Worm (Caenorhabditis elegans) whole organism, L2 larva: ENCODE measurements around the gene nhr-206.

Source experiments
- C34F6.9 ChIP-seq: fragments of 150-350 bp; optimal IDR thresholded peaks from 2 replicates; lab custom pipeline; 2014; ENCODE audit warnings: missing biosample characterization, missing genetic modification characterization
- F13H6.1 ChIP-seq: sonication (generic microtip); optimal IDR thresholded peaks from 2 replicates; lab custom pipeline; 2016; ENCODE audit warnings: missing genetic modification characterization, missing compliant biosample characterization
- Y55F3AM.14 ChIP-seq: fragments of 200-800 bp; sonication (Bioruptor generic); optimal IDR thresholded peaks from 2 replicates; lab custom pipeline; 2018; ENCODE audit warnings: mild to moderate bottlenecking, missing genetic modification characterization, missing compliant biosample characterization
- alr-1 ChIP-seq: fragments of 150-350 bp; optimal IDR thresholded peaks from 2 replicates; lab custom pipeline; 2014; ENCODE audit warnings: missing biosample characterization, missing genetic modification characterization
- blmp-1 ChIP-seq: sonication (generic microtip); optimal IDR thresholded peaks from 2 replicates; lab custom pipeline; 2017; ENCODE audit warnings: missing genetic modification characterization, mild to moderate bottlenecking, missing compliant biosample characterization, antibody characterized with exemption, moderate library complexity; ENCODE audit not compliant: insufficient read depth
- ceh-16 ChIP-seq: fragments of 150-350 bp; optimal IDR thresholded peaks from 2 replicates; lab custom pipeline; 2014; ENCODE audit warnings: missing biosample characterization, missing genetic modification characterization
- crh-2 ChIP-seq: sonication (generic microtip); optimal IDR thresholded peaks from 2 replicates; lab custom pipeline; 2017; ENCODE audit warnings: missing biosample characterization, missing genetic modification characterization
- fos-1 ChIP-seq: fragments of 150-350 bp; optimal IDR thresholded peaks from 2 replicates; lab custom pipeline; 2014; ENCODE audit warnings: missing biosample characterization, missing genetic modification characterization
- gmeb-1 ChIP-seq: fragments of 150-350 bp; optimal IDR thresholded peaks from 2 replicates; lab custom pipeline; 2014; ENCODE audit warnings: missing biosample characterization, missing genetic modification characterization
- lin-11 ChIP-seq: fragments of 150-350 bp; sonication (generic microtip); optimal IDR thresholded peaks from 2 replicates; lab custom pipeline; 2014; ENCODE audit warnings: missing biosample characterization, missing genetic modification characterization, inconsistent platforms, mixed read lengths
- lin-13 ChIP-seq: fragments of 150-350 bp; optimal IDR thresholded peaks from 2 replicates; lab custom pipeline; 2014; ENCODE audit warnings: missing biosample characterization, missing genetic modification reagents, missing genetic modification characterization
- lsy-2 ChIP-seq, 2 experiments: fragments of 150-350 bp in 1 of 2; sonication (generic microtip) in 1 of 2; optimal IDR thresholded peaks; 2 replicates each; lab custom pipeline; 2014 to 2017; ENCODE audit warnings: missing biosample characterization in 2 of 2, missing genetic modification characterization in 2 of 2
- mab-5 ChIP-seq: fragments of 150-350 bp; optimal IDR thresholded peaks from 2 replicates; lab custom pipeline; 2014; ENCODE audit warnings: missing biosample characterization, missing genetic modification characterization
- mdl-1 ChIP-seq, 2 experiments: fragments of 150-350 bp in 1 of 2; sonication (generic microtip) in 1 of 2; optimal IDR thresholded peaks; 2 replicates each; lab custom pipeline; 2017; ENCODE audit warnings: missing biosample characterization in 2 of 2, missing genetic modification characterization in 2 of 2
- nhr-10 ChIP-seq: sonication (generic microtip); optimal IDR thresholded peaks from 2 replicates; lab custom pipeline; 2017; ENCODE audit warnings: missing biosample characterization, missing genetic modification characterization
- nhr-11 ChIP-seq: fragments of 150-350 bp; optimal IDR thresholded peaks from 2 replicates; lab custom pipeline; 2014; ENCODE audit warnings: missing biosample characterization, missing genetic modification characterization
- nhr-12 ChIP-seq: fragments of 150-350 bp; optimal IDR thresholded peaks from 2 replicates; lab custom pipeline; 2014; ENCODE audit warnings: missing biosample characterization, missing genetic modification characterization
- nhr-129 ChIP-seq: fragments of 150-350 bp; optimal IDR thresholded peaks from 2 replicates; lab custom pipeline; 2014; ENCODE audit warnings: missing biosample characterization, missing genetic modification characterization
- nhr-21 ChIP-seq: fragments of 150-350 bp; optimal IDR thresholded peaks from 2 replicates; lab custom pipeline; 2014; ENCODE audit warnings: missing biosample characterization, missing genetic modification characterization
- nhr-237 ChIP-seq: fragments of 150-350 bp; optimal IDR thresholded peaks from 2 replicates; lab custom pipeline; 2014; ENCODE audit warnings: missing biosample characterization, missing genetic modification characterization
- nhr-77 ChIP-seq: fragments of 150-350 bp; optimal IDR thresholded peaks from 2 replicates; lab custom pipeline; 2014; ENCODE audit warnings: missing biosample characterization, missing genetic modification characterization
- sem-4 ChIP-seq: fragments of 150-350 bp; optimal IDR thresholded peaks from 2 replicates; lab custom pipeline; 2014; ENCODE audit warnings: missing biosample characterization, missing genetic modification reagents, missing genetic modification characterization
- skn-1 ChIP-seq: sonication (generic microtip); optimal IDR thresholded peaks from 2 replicates; lab custom pipeline; 2017; ENCODE audit warnings: missing biosample characterization, missing genetic modification characterization
- sma-3 ChIP-seq: sonication (generic microtip); optimal IDR thresholded peaks from 2 replicates; lab custom pipeline; 2016; ENCODE audit warnings: missing genetic modification reagents, missing genetic modification characterization, missing compliant biosample characterization
- sma-9 ChIP-seq, 2 experiments: fragments of 150-350 bp in 1 of 2; sonication (generic microtip) in 1 of 2; optimal IDR thresholded peaks; 2 replicates each; lab custom pipeline; 2014 to 2016; ENCODE audit warnings: missing genetic modification characterization in 2 of 2, mild to moderate bottlenecking in 1 of 2, missing biosample characterization in 1 of 2, missing compliant biosample characterization in 1 of 2, missing genetic modification reagents in 1 of 2, moderate library complexity in 1 of 2
- snpc-4 ChIP-seq: fragments of 150-350 bp; optimal IDR thresholded peaks from 2 replicates; lab custom pipeline; 2014; ENCODE audit warnings: missing biosample characterization, missing genetic modification characterization
- unc-55 ChIP-seq: fragments of 150-350 bp; sonication (generic microtip); optimal IDR thresholded peaks from 3 replicates; lab custom pipeline; 2014; ENCODE audit warnings: missing biosample characterization, missing genetic modification reagents, missing genetic modification characterization
- unc-62 ChIP-seq: fragments of 150-350 bp; optimal IDR thresholded peaks from 2 replicates; lab custom pipeline; 2014; ENCODE audit warnings: missing biosample characterization, missing genetic modification reagents, missing genetic modification characterization
- zag-1 ChIP-seq: fragments of 150-350 bp; optimal IDR thresholded peaks from 2 replicates; lab custom pipeline; 2014; ENCODE audit warnings: missing biosample characterization, missing genetic modification characterization
- ztf-1 ChIP-seq: fragments of 200-800 bp; sonication (Bioruptor generic); conservative IDR thresholded peaks from 2 replicates; pipeline ENCODE4 v1.3.6; 2022; ENCODE audit warnings: missing genetic modification characterization, missing compliant biosample characterization
- ztf-11 ChIP-seq: sonication (generic microtip); optimal IDR thresholded peaks from 2 replicates; lab custom pipeline; 2017; ENCODE audit warnings: missing biosample characterization, missing genetic modification characterization

Gene nhr-206

DNA sequence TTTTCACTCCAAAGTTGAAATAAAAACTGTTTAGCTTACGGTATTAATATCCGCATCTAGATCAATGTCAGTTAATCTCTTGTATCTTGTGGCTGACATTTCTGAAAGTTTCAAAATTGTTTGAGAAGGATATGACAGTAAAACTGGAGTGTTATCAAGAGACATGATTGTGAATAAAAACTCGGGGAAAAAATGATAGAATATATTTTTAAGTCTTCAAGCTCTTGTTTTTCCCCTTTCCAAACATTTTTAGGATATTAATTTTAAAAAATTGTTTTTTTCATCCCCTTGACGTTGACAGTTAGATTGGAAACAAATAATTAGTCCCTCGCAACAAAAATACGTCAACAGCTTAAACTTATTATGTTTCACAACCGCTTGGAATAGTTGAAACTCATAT is 16.9 kb upstream of the nhr-206 start, which contains the start of gene R07B7.6:
TSS of gene R07B7.6 (minus strand) at position 101 of the 400 bp plus-strand sequence.
- TF ChIP-seq nhr-12 (tag; lab: Kevin White, UChicago) (no peak), lsy-2 (tag; optimal IDR thresholded peaks at IDR 0.05; lab: Kevin White, UChicago) (no peak)

DNA sequence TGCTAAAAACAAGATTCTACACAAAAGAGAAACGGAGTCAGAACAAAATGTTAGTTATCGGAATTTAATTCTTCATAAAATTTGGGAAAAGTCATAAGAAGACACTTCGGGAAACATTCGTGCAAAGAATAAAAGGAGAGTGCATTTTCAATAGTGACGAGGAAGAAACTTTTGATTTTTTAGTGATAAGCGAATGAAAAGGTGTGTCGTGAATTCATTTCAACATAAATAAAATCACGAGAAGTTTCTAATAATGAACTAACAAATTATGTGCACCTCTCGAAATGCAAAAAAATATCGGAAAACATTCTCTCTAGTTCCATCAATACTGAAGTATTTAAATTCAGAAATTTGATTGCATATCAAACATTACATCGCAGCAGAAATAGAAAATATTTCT is 15.8 kb upstream of the nhr-206 start:
- TF ChIP-seq crh-2 (tag; lab: Kevin White, UChicago) (peak; percentile 0), nhr-77 (tag; lab: Kevin White, UChicago) (no peak), nhr-129 (tag; lab: Kevin White, UChicago) (no peak), lin-11 (no peak), snpc-4 (tag; lab: Kevin White, UChicago) (no peak), skn-1 (tag; lab: Kevin White, UChicago) (peak; percentile 40), gmeb-1 (tag; lab: Kevin White, UChicago) (peak; percentile 20), lin-13 (GFP tag; lab: Kevin White, UChicago) (no peak), fos-1 (peak; percentile 56), lsy-2 (tag; optimal IDR thresholded peaks at IDR 0.05; lab: Kevin White, UChicago) (no peak), unc-62 (GFP tag; lab: Kevin White, UChicago) (no peak), Y55F3AM.14 (GFP tag; lab: Kevin White, UChicago) (no peak)
- TF ChIP-seq, all 48 proteins: peak for 4

DNA sequence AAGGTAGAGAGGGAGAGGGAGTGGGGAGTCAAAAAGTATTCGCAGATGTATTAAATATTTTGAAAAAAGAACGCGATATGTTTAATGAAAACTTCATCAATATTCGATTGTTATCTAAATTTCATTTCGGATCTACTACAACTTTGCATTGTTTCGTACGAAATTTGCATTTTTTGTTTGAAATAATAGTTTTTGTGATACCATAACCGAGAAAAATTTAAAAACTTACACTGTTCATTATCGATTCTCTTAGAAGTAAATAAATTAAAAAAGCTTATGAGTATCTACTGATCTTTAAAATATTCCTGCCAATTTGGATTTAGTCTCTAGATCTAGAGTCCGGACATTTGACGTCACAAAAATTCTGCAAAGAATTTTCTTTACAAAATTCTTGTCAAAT is 11.5 kb upstream of the nhr-206 start, which contains the start of gene R07B7.9:
TSS of gene R07B7.9 (minus strand) at position 101 of the 400 bp plus-strand sequence.
- TF ChIP-seq crh-2 (tag; lab: Kevin White, UChicago) = no peak
- TF ChIP-seq, all 48 proteins: peak for 0

DNA sequence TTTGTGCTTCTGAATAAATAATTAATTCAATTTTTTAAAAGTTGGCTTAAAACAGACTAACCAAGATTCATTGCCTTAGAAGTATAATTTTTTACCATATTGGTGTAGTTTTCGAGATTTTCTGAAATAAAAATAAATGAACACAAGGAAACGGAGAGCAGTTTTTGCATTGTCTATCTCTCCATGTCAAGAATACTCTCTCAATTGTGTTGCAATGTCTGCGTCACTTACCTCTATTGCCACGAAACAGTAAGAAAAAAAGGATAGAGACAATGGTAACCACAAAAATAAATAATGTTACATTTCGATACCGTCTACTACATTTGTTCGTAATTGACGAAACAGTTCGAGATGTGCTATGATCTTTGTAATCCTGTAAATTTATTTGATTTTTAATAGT is 8.9 kb upstream of the nhr-206 start, which contains the start of gene R07B7.10:
TSS of gene R07B7.10 (plus strand) at position 285 of the 400 bp plus-strand sequence.
- TF ChIP-seq crh-2 (tag; lab: Kevin White, UChicago) (peak; percentile 12), zag-1 (no peak), sma-9 (GFP tag; optimal IDR thresholded peaks at IDR 0.05; lab: Kevin White, UChicago) (peak; percentile 0), sma-9 (tag; optimal IDR thresholded peaks at IDR 0.05; lab: Kevin White, UChicago) (no peak)

DNA sequence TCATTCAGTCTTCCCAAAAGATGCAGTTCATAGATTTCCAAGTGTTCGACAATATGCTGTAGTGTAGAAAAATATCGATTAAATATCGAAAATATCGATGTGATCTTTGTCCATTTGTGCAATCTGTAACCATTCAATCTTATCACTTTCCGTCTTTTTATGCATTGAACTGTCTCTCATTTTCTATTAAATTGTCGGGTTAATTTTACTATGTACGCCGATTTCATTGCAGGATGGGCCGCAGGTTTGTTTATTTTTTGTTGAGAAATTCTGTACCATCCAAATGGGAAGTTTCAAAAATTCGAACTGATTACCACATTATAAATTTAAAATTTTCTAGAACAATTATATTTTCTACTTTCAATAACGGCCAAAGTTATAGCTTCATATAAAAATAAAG is 7.6 kb upstream of the nhr-206 start, which contains the start of gene R07B7.8:
TSS of gene R07B7.8 (minus strand) at position 101 of the 400 bp plus-strand sequence.
- TF ChIP-seq nhr-77 (tag; lab: Kevin White, UChicago) (no peak), F13H6.1 (tag; lab: Kevin White, UChicago) (no peak), nhr-12 (tag; lab: Kevin White, UChicago) (no peak), lin-13 (GFP tag; lab: Kevin White, UChicago) (no peak), Y55F3AM.14 (GFP tag; lab: Kevin White, UChicago) (no peak), C34F6.9 (tag; lab: Kevin White, UChicago) (no peak), nhr-237 (no peak), gmeb-1 (tag; lab: Kevin White, UChicago) (no peak), lsy-2 (tag; optimal IDR thresholded peaks at IDR 0.05; lab: Kevin White, UChicago) (no peak), nhr-11 (tag; lab: Kevin White, UChicago) (no peak), unc-55 (no peak), unc-62 (GFP tag; lab: Kevin White, UChicago) (no peak), ztf-11 (tag; lab: Kevin White, UChicago) (no peak)

DNA sequence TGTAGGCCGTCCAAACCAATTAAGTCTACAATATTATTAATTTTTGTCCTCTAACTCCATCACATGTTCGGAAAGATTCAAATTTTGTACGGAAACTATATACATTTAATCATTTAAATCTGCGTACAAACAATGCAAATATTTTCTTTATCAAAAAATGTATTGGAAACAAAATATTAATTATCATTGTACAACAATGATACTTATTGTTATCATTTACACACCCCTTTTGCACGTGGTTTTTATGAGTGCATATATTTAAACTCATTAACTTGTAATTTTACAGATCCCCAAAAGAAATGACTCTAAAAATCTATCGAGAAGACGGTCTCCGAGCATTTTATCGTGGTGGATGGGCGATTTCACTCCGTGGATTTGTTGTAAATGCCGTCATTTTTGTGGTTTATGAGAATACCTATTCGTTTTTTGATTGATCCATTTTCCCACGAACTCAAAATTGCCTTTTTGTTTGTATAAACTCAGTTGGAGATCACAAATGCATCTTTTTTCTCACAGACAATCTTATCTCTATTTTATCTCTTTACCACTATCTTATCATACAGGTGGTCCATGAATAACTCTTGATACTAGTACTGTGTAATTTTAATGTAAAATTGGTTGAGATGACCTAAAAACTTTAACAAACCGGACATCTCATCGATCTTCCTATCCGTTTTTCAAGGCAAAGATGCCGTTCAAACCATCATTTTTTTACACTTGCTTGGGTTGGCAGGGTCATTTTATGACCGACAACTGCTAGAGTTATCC is 5.8 kb upstream of the nhr-206 start:
- TF ChIP-seq mab-5 (tag; lab: Kevin White, UChicago) = no peak
- peak; percentile 16 for TF ChIP-seq fos-1

DNA sequence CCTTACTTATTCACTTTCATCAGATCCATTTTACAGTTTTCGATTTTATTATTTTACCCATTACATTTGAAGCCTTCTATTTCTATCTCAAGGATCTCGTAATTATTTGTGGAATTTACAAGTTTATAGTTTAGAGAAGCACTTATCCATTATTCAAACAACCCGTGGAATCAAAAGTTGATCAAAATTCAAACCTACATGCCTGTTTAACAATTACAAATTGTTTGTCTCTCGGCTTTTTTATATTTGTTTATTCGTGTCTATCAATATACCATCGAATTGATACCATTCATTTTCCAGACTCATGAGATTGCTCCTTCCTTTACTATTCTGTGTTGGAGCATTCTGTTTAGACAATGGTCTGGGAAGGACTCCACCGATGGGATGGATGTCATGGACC is 4.9 kb upstream of the nhr-206 start, which contains the start of gene gana-1:
TSS of gene gana-1 (plus strand) at position 301 of the 400 bp plus-strand sequence.
- TF ChIP-seq mdl-1 (tag; optimal IDR thresholded peaks at IDR 0.05; lab: Kevin White, UChicago) (no peak), nhr-21 (tag; lab: Kevin White, UChicago) (no peak), fos-1 (no peak), Y55F3AM.14 (GFP tag; lab: Kevin White, UChicago) (no peak), nhr-237 (no peak), blmp-1 (tag; lab: Kevin White, UChicago) (no peak), ztf-1 (GFP tag; lab: Robert Waterston, UW) (no peak), nhr-12 (tag; lab: Kevin White, UChicago) (no peak), sem-4 (tag; lab: Kevin White, UChicago) (no peak), sma-3 (GFP tag; lab: Kevin White, UChicago) (no peak), alr-1 (tag; lab: Kevin White, UChicago) (no peak), nhr-10 (tag; lab: Kevin White, UChicago) (no peak), ceh-16 (tag; lab: Kevin White, UChicago) (no peak), F13H6.1 (tag; lab: Kevin White, UChicago) (no peak)
